Worm (Caenorhabditis elegans) whole organism, late embryonic: Measurements from ENCODE around the gene Y39B6A.30.
A peak's percentile ranks its signal among the peaks of the same experiment; 100 is the strongest.

Experiments used
- K09A11.1 ChIP-seq: sonication (generic microtip); optimal IDR thresholded peaks from 2 replicates; lab custom pipeline; 2017; ENCODE audit warnings: antibody characterized with exemption, mild to moderate bottlenecking, missing genetic modification characterization, missing compliant biosample characterization; ENCODE audit not compliant: insufficient read depth
- Y22D7AL.16 ChIP-seq: sonication (generic microtip); optimal IDR thresholded peaks from 2 replicates; lab custom pipeline; 2016; ENCODE audit warnings: missing genetic modification characterization, missing compliant biosample characterization
- ama-1 ChIP-seq: fragments of 150-350 bp; optimal IDR thresholded peaks from 2 replicates; lab custom pipeline; 2014
- ceh-18 ChIP-seq: sonication (generic microtip); optimal IDR thresholded peaks from 2 replicates; lab custom pipeline; 2016; ENCODE audit warnings: missing genetic modification characterization, missing compliant biosample characterization
- ceh-45 ChIP-seq: fragments of 200-800 bp; sonication (Bioruptor generic); IDR thresholded peaks from 2 replicates; pipeline ENCODE4 v1.3.6; 2022; ENCODE audit warnings: missing genetic modification reagents, missing genetic modification characterization, missing compliant biosample characterization
- ceh-48 ChIP-seq: sonication (generic microtip); optimal IDR thresholded peaks from 2 replicates; lab custom pipeline; 2016; ENCODE audit warnings: missing genetic modification characterization, inconsistent platforms, missing compliant biosample characterization
- ceh-6 ChIP-seq: fragments of 200-800 bp; sonication (Bioruptor generic); optimal IDR thresholded peaks from 2 replicates; lab custom pipeline; 2018; ENCODE audit warnings: mild to moderate bottlenecking, missing genetic modification characterization, missing compliant biosample characterization
- che-1 ChIP-seq: sonication (generic microtip); optimal IDR thresholded peaks from 2 replicates; lab custom pipeline; 2016; ENCODE audit warnings: mild to moderate bottlenecking, missing genetic modification characterization, missing compliant biosample characterization
- fax-1 ChIP-seq: sonication (generic microtip); optimal IDR thresholded peaks from 2 replicates; lab custom pipeline; 2016; ENCODE audit warnings: missing genotype, missing genetic modification characterization, missing compliant biosample characterization
- fkh-10 ChIP-seq: fragments of 150-350 bp; optimal IDR thresholded peaks from 2 replicates; lab custom pipeline; 2014; ENCODE audit warnings: missing biosample characterization, missing genetic modification reagents, missing genetic modification characterization
- fkh-6 ChIP-seq: sonication (generic microtip); optimal IDR thresholded peaks from 2 replicates; lab custom pipeline; 2016; ENCODE audit warnings: missing genetic modification characterization, missing compliant biosample characterization
- pag-3 ChIP-seq: sonication (generic microtip); optimal IDR thresholded peaks from 2 replicates; lab custom pipeline; 2016; ENCODE audit warnings: missing compliant biosample characterization, missing genetic modification characterization, borderline replicate concordance
- sox-4 ChIP-seq: sonication (generic microtip); optimal IDR thresholded peaks from 2 replicates; lab custom pipeline; 2017; ENCODE audit warnings: mild to moderate bottlenecking, missing genetic modification characterization, inconsistent platforms, missing compliant biosample characterization
- syd-9 ChIP-seq: sonication (generic microtip); optimal IDR thresholded peaks from 2 replicates; lab custom pipeline; 2016; ENCODE audit warnings: mild to moderate bottlenecking, missing genetic modification characterization, moderate library complexity, missing compliant biosample characterization
- tbx-7 ChIP-seq: sonication (generic microtip); optimal IDR thresholded peaks from 2 replicates; lab custom pipeline; 2016; ENCODE audit warnings: missing genotype, missing genetic modification characterization, missing compliant biosample characterization
- ttx-3 ChIP-seq: sonication (generic microtip); optimal IDR thresholded peaks from 2 replicates; lab custom pipeline; 2016; ENCODE audit warnings: missing genetic modification reagents, missing genetic modification characterization, missing compliant biosample characterization
- unc-42 ChIP-seq: sonication (generic microtip); optimal IDR thresholded peaks from 2 replicates; lab custom pipeline; 2016; ENCODE audit warnings: missing genotype, missing genetic modification characterization, missing compliant biosample characterization

Y39B6A.30 gene

DNA sequence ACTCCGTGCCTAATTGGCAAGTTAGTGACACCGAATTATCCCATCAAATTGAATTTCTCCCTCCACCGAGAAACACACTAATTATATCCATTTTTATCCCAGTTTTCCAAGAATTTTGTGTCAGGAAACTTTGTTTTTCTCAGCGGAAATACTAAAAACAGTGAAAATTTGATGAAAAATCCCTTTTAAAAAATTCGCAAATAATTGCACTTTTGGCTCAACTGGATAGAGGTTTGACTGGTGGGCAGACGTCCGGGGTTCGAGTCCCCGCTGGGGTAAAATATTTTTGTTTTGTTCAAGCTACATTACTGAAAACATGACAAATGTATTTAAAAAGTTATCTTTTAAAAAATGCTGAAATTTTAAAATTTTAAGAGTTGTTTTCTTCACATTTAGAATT, 43.7 kb downstream of the Y39B6A.30 start:
- TF ChIP-seq ceh-45 (GFP tag; lab: Robert Waterston, UW) (no peak), unc-42 (tag; lab: Kevin White, UChicago) (peak; percentile 7)
- TF ChIP-seq, all 69 proteins: peak for 1

DNA sequence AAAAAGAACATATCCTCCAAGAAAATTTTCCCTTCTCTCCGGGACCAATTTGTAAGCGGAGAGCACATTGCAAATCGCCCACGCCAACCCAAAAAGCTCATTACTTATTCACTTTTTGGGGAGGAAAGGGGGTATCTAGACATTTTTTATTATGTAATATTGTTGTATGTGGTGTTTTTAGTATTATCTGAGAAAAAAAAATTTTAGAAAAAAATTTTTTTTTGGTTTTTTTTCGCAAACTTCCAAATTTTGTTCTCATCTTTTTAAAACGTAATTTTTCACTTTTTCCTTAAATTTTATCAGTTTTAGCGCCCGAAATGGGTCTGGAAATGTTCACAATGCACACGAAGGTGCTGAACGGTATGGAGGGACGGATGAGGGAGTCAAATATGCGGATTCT, 45.5 kb downstream of the Y39B6A.30 start, which contains the start of gene twk-46:
Gene twk-46, plus strand, starts transcription at position 301 of the 400 bp plus-strand sequence.
- TF ChIP-seq fkh-10 (GFP tag; lab: Kevin White, UChicago) (no peak), K09A11.1 (tag; lab: Kevin White, UChicago) (no peak), ceh-18 (tag; lab: Kevin White, UChicago) (no peak)

- TF ChIP-seq fkh-6 (tag; lab: Kevin White, UChicago) = no peak
- TF ChIP-seq ttx-3 (tag; lab: Kevin White, UChicago) = no peak
- no peak for TF ChIP-seq sox-4
- TF ChIP-seq Y22D7AL.16 = no peak
- TF ChIP-seq fax-1 (tag; lab: Kevin White, UChicago) = no peak
- TF ChIP-seq ceh-48 = no peak
- no peak for TF ChIP-seq syd-9 (tag; lab: Kevin White, UChicago)
- TF ChIP-seq tbx-7 (tag; lab: Kevin White, UChicago) = no peak
- TF ChIP-seq ceh-18 (tag; lab: Kevin White, UChicago) = no peak
- no peak for TF ChIP-seq che-1 (tag; lab: Kevin White, UChicago)
- no peak for TF ChIP-seq pag-3 (tag; lab: Kevin White, UChicago)
- no peak for TF ChIP-seq ceh-6 (GFP tag; lab: Kevin White, UChicago)
Measured at ce11 chrV:19063326-19063725, 49.0 kb downstream of the Y39B6A.30 start.

DNA sequence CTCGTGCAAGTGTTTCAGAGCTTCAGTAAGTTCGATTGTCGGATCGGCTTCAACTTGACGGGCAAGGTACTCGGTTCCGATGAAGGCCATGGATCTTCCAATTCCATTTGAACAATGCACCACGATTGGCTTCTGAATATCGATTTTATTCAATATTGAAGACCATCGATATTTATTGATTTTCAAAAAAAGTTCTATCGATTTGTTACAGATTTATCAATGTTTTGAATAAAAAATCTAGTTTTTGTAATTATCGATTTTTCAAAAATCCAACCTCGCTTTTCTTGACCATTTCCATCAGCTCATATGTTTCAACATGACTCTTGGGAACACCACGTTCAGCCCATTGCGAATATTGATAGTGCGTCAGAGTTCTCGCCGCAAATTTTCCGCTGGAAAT, 54.5 kb downstream of the Y39B6A.30 start:
- TF ChIP-seq ama-1 (lab: Kevin White, UChicago) (no peak), K09A11.1 (tag; lab: Kevin White, UChicago) (no peak)
